Worm (Caenorhabditis elegans): ENCODE measurements around the gene F49F1.11.

F49F1.11 gene

DNA sequence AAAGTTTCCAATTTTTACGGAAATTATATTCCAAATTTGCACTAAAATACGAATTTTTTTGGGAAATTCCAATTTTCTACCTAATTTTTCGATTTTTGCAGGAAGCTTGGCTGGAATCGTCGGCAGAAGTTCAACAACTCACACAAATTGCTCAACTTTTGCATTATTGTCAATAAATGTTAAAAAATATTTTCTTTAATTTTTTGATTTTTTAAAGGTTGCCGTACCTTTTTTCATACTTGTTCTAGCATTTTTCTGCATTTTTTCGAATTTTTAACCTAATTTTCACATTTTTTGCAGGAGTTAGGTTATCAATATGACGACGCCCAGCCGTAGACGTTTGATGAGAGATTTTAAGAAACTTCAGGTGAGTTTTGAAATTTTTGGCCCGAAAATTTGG, 38.5 kb downstream of the F49F1.11 start, which contains the start of gene ubc-1:
ubc-1 (plus strand) TSS at position 301 of the 400 bp plus-strand sequence.
- no peak for TF ChIP-seq nhr-80 (tag; optimal IDR thresholded peaks at IDR 0.05)
- TF ChIP-seq lin-54 (GFP tag; optimal IDR thresholded peaks at IDR 0.05): no peak
- TF ChIP-seq K11D2.4 (GFP tag; IDR thresholded peaks at IDR 0.05): no peak
- no peak for TF ChIP-seq ztf-18 (tag; optimal IDR thresholded peaks at IDR 0.05)
- no peak for TF ChIP-seq F10E7.11 (tag; optimal IDR thresholded peaks at IDR 0.05)
- TF ChIP-seq madf-8 (GFP tag; conservative IDR thresholded peaks at IDR 0.05): no peak
- TF ChIP-seq mes-4 (tag; optimal IDR thresholded peaks at IDR 0.05): no peak
- no peak for TF ChIP-seq fkh-3 (tag; optimal IDR thresholded peaks at IDR 0.05)
- no peak for TF ChIP-seq gei-17 (GFP tag; optimal IDR thresholded peaks at IDR 0.05)
- no peak for TF ChIP-seq dox-1 (GFP tag; IDR thresholded peaks at IDR 0.05)
- no peak for TF ChIP-seq akir-1 (GFP tag; optimal IDR thresholded peaks at IDR 0.05)
- no peak for TF ChIP-seq tlf-1 (GFP tag; optimal IDR thresholded peaks at IDR 0.05)
- no peak for TF ChIP-seq madf-6 (GFP tag; IDR thresholded peaks at IDR 0.05)
- TF ChIP-seq F52B5.7 (tag; optimal IDR thresholded peaks at IDR 0.05): no peak
- TF ChIP-seq repo-1 (tag; optimal IDR thresholded peaks at IDR 0.05): no peak
- no peak for TF ChIP-seq lin-40 (tag; optimal IDR thresholded peaks at IDR 0.05)

DNA sequence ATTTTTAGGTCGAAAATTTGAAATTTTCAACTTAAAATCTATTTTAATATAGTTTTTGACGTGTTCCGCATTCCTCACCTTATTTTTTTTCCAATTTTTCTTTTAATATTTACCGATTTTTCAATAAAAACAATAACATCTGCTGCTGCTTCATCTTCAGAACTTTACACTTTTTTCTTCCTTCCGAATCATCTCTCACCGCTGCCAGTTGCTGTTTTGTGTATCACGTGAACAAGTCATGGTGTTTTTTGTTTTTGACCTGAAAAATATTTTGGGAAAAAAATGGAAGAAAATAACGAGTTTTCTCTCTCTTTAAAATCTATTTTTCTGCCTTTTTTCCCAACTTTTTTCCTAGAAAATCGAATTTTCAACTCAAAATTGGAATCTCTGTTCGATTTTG, 41.4 kb downstream of the F49F1.11 start:
- TF ChIP-seq F10E7.11 (tag; optimal IDR thresholded peaks at IDR 0.05): no peak
- TF ChIP-seq lir-1 (GFP tag; conservative IDR thresholded peaks at IDR 0.05): no peak
- TF ChIP-seq efl-1 (GFP tag; optimal IDR thresholded peaks at IDR 0.05): no peak
- no peak for TF ChIP-seq chd-7 (tag; optimal IDR thresholded peaks at IDR 0.05)
- no peak for TF ChIP-seq gei-17 (GFP tag; optimal IDR thresholded peaks at IDR 0.05)
- no peak for TF ChIP-seq ztf-25 (GFP tag; IDR thresholded peaks at IDR 0.05)
- no peak for TF ChIP-seq rpc-1 (optimal IDR thresholded peaks at IDR 0.05)
- no peak for TF ChIP-seq rpc-1 (tag; optimal IDR thresholded peaks at IDR 0.05)
- no peak for TF ChIP-seq snpc-1.3 (tag; optimal IDR thresholded peaks at IDR 0.05; ENCODE audit: insufficient read depth)
- TF ChIP-seq ztf-18 (tag; optimal IDR thresholded peaks at IDR 0.05): no peak
- TF ChIP-seq C06A6.2 (GFP tag; conservative IDR thresholded peaks at IDR 0.05): no peak
- TF ChIP-seq egl-18 (GFP tag; IDR thresholded peaks at IDR 0.05): no peak
- TF ChIP-seq attf-6 (GFP tag; IDR thresholded peaks at IDR 0.05): no peak
- no peak for TF ChIP-seq let-526 (GFP tag; IDR thresholded peaks at IDR 0.05)

DNA sequence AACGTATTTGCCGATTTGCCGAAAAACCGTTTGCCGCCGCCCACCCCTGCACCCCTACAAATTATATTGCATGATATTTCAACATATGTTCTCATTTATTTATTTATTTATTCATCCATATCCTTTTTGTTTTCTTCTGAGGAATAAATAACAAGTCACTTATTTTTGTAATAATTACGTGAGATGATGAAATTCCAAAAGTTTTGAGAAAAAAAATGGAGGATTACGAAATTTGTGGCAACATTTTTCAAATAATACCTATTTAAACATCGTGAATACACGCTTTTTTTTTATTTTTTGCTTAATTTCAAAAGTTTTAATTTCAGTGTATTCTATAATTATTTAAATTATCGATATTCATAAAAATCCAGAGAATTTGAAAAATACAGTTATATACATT, 44.3 kb downstream of the F49F1.11 start:
- no peak for TF ChIP-seq lsl-1 (GFP tag; optimal IDR thresholded peaks at IDR 0.05)
- TF ChIP-seq cebp-1 (GFP tag; IDR thresholded peaks at IDR 0.05): no peak
- TF ChIP-seq cebp-1 (tag; optimal IDR thresholded peaks at IDR 0.05): peak; percentile 67

- TF ChIP-seq K11D2.4 (GFP tag; IDR thresholded peaks at IDR 0.05): 0 out of 2 replicates have a peak, but pooled peaks have one; percentile 36
- no peak for TF ChIP-seq attf-3 (GFP tag; conservative IDR thresholded peaks at IDR 0.05)
- TF ChIP-seq atf-7 (tag; optimal IDR thresholded peaks at IDR 0.05): peak; percentile 62
Measured at ce11 chrIV:4094364-4094763, 46.8 kb downstream of the F49F1.11 start.

DNA sequence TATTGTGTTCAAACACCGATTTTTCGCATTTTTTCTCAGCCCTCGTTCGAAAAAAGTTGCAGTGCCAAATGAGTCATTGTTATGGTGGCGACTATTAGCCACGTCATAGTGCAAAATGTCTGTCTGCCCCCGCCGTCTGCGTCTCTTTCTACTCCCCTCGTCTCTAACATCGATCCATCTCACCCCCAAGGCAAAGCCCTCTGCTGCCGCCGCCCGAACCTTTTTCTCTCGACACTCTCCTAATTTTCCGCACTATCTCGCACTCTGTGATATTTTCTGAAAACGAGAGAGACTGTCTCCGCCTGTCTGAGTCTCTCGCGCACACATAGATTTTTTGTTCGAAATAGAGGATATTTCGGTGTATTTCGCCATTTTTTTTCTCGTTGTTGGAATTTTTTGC, 48.1 kb downstream of the F49F1.11 start:
- TF ChIP-seq ceh-91 (GFP tag; IDR thresholded peaks at IDR 0.05) (no peak), ZK185.1 (tag; optimal IDR thresholded peaks at IDR 0.05; ENCODE audit: poor library complexity, severe bottlenecking) (peak; percentile 65), B0019.2 (GFP tag; conservative IDR thresholded peaks at IDR 0.05) (no peak), tbp1 (GFP tag; optimal IDR thresholded peaks at IDR 0.05) (peak; percentile 10), hmg-1.2 (GFP tag; IDR thresholded peaks at IDR 0.05) (peak; percentile 92), pbrm-1 (GFP tag; IDR thresholded peaks at IDR 0.05) (peak; percentile 65; the same call in 1 of the 2 replicates), C06A6.2 (GFP tag; conservative IDR thresholded peaks at IDR 0.05) (peak; percentile 42; the same call in 1 of the 2 replicates), attf-5 (GFP tag; optimal IDR thresholded peaks at IDR 0.05) (peak; percentile 81), mcd-1 (GFP tag; IDR thresholded peaks at IDR 0.05) (peak; percentile 56), T07F8.4 (tag; optimal IDR thresholded peaks at IDR 0.05) (no peak), attf-3 (GFP tag; conservative IDR thresholded peaks at IDR 0.05) (no peak), somi-1 (GFP tag; optimal IDR thresholded peaks at IDR 0.05) (peak; percentile 44), F55B11.4 (tag; optimal IDR thresholded peaks at IDR 0.05; ENCODE audit: borderline replicate concordance, insufficient read depth) (no peak), aptf-2 (GFP tag; conservative IDR thresholded peaks at IDR 0.05) (no peak)

All from whole organism, young adult.